Worm (Caenorhabditis elegans) whole organism, L3 larva: ENCODE measurements around the gene C14B9.2.

Source experiments
- R02D3.7 ChIP-seq: fragments of 150-350 bp; optimal IDR thresholded peaks from 2 replicates; lab custom pipeline; 2014; ENCODE audit warnings: missing biosample characterization, missing genetic modification characterization
- aly-2 ChIP-seq: fragments of 150-350 bp; optimal IDR thresholded peaks from 2 replicates; lab custom pipeline; 2014; ENCODE audit warnings: missing biosample characterization, missing genetic modification characterization
- ceh-16 ChIP-seq: sonication (generic microtip); optimal IDR thresholded peaks from 2 replicates; lab custom pipeline; 2017; ENCODE audit warnings: missing biosample characterization, missing genetic modification characterization
- ceh-82 ChIP-seq: fragments of 150-350 bp; optimal IDR thresholded peaks from 2 replicates; lab custom pipeline; 2014; ENCODE audit warnings: missing biosample characterization, missing genetic modification characterization
- ceh-9 ChIP-seq: sonication (generic microtip); optimal IDR thresholded peaks from 2 replicates; lab custom pipeline; 2018; ENCODE audit warnings: missing biosample characterization, missing genetic modification characterization
- daf-12 ChIP-seq: fragments of 150-350 bp; optimal IDR thresholded peaks from 2 replicates; lab custom pipeline; 2014; ENCODE audit warnings: missing biosample characterization, missing genetic modification reagents, missing genetic modification characterization
- egl-27 ChIP-seq: sonication (generic microtip); optimal IDR thresholded peaks from 4 replicates; lab custom pipeline; 2017; ENCODE audit warnings: missing biosample characterization, missing genetic modification reagents, missing genetic modification characterization
- egl-5 ChIP-seq: fragments of 150-350 bp; optimal IDR thresholded peaks from 2 replicates; lab custom pipeline; 2017; ENCODE audit warnings: missing biosample characterization, missing genetic modification reagents, missing genetic modification characterization, inconsistent platforms
- elt-1 ChIP-seq: fragments of 150-350 bp; optimal IDR thresholded peaks from 2 replicates; lab custom pipeline; 2014; ENCODE audit warnings: missing biosample characterization, missing genetic modification characterization
- elt-2 ChIP-seq: sonication (generic microtip); optimal IDR thresholded peaks from 2 replicates; lab custom pipeline; 2016; ENCODE audit warnings: missing genetic modification reagents, mild to moderate bottlenecking, missing genetic modification characterization, missing compliant biosample characterization
- elt-3 ChIP-seq, 3 experiments: fragments of 150-350 bp in 1 of 3; sonication (generic microtip) in 2 of 3; optimal IDR thresholded peaks; 2 replicates in 2 of 3; 4 replicates in 1 of 3; lab custom pipeline; 2014 to 2017; ENCODE audit warnings: missing biosample characterization in 3 of 3, missing genetic modification characterization in 3 of 3
- eor-1 ChIP-seq, 2 experiments: fragments of 150-350 bp; optimal IDR thresholded peaks; 2 replicates each; lab custom pipeline; 2014 to 2018; ENCODE audit warnings: missing biosample characterization in 2 of 2, missing genetic modification characterization in 2 of 2
- fkh-10 ChIP-seq: sonication (generic microtip); optimal IDR thresholded peaks from 2 replicates; lab custom pipeline; 2017; ENCODE audit warnings: missing biosample characterization, missing genetic modification reagents, missing genetic modification characterization
- fkh-2 ChIP-seq: fragments of 150-350 bp; optimal IDR thresholded peaks from 2 replicates; lab custom pipeline; 2014; ENCODE audit warnings: missing biosample characterization, missing genetic modification reagents, missing genetic modification characterization
- fos-1 ChIP-seq: fragments of 150-350 bp; optimal IDR thresholded peaks from 2 replicates; lab custom pipeline; 2014; ENCODE audit warnings: missing biosample characterization, missing genetic modification characterization
- hmg-11 ChIP-seq: sonication (generic microtip); optimal IDR thresholded peaks from 2 replicates; lab custom pipeline; 2016; ENCODE audit warnings: missing genetic modification characterization, missing compliant biosample characterization
- lin-15B ChIP-seq: fragments of 150-350 bp; optimal IDR thresholded peaks from 2 replicates; lab custom pipeline; 2014; ENCODE audit warnings: missing biosample characterization, missing genetic modification characterization
- lin-39 ChIP-seq: fragments of 150-350 bp; optimal IDR thresholded peaks from 2 replicates; lab custom pipeline; 2018; ENCODE audit warnings: missing biosample characterization, missing genetic modification reagents, missing genetic modification characterization
- lsy-12 ChIP-seq: sonication (generic microtip); optimal IDR thresholded peaks from 2 replicates; lab custom pipeline; 2016; ENCODE audit warnings: mild to moderate bottlenecking, missing genetic modification characterization, missing compliant biosample characterization
- mdl-1 ChIP-seq: fragments of 150-350 bp; optimal IDR thresholded peaks from 2 replicates; lab custom pipeline; 2014; ENCODE audit warnings: missing biosample characterization, missing genetic modification characterization
- mml-1 ChIP-seq: fragments of 150-350 bp; sonication (generic microtip); optimal IDR thresholded peaks from 3 replicates; lab custom pipeline; 2014; ENCODE audit warnings: missing biosample characterization, missing genetic modification characterization
- nfya-1 ChIP-seq: sonication (generic microtip); optimal IDR thresholded peaks from 2 replicates; lab custom pipeline; 2017; ENCODE audit warnings: missing genetic modification characterization, mild to moderate bottlenecking, missing compliant biosample characterization, antibody characterized with exemption, moderate library complexity; ENCODE audit not compliant: insufficient read depth
- nhr-11 ChIP-seq: fragments of 150-350 bp; optimal IDR thresholded peaks from 2 replicates; lab custom pipeline; 2014; ENCODE audit warnings: missing biosample characterization, missing genetic modification characterization
- nhr-12 ChIP-seq: fragments of 150-350 bp; optimal IDR thresholded peaks from 2 replicates; lab custom pipeline; 2014; ENCODE audit warnings: missing biosample characterization, missing genetic modification characterization
- nhr-23 ChIP-seq: fragments of 150-350 bp; optimal IDR thresholded peaks from 2 replicates; lab custom pipeline; 2014; ENCODE audit warnings: missing biosample characterization, missing genetic modification reagents, missing genetic modification characterization
- nhr-25 ChIP-seq: sonication (generic microtip); optimal IDR thresholded peaks from 2 replicates; lab custom pipeline; 2017; ENCODE audit warnings: missing biosample characterization, missing genetic modification characterization
- nhr-28 ChIP-seq: fragments of 150-350 bp; optimal IDR thresholded peaks from 2 replicates; lab custom pipeline; 2014; ENCODE audit warnings: missing biosample characterization, missing genetic modification characterization
- nhr-43 ChIP-seq: sonication (generic microtip); optimal IDR thresholded peaks from 2 replicates; lab custom pipeline; 2016; ENCODE audit warnings: mild to moderate bottlenecking, missing genetic modification characterization, missing compliant biosample characterization; ENCODE audit not compliant: poor library complexity, severe bottlenecking
- nhr-76 ChIP-seq: fragments of 150-350 bp; sonication (generic microtip); optimal IDR thresholded peaks from 5 replicates; lab custom pipeline; 2014; ENCODE audit warnings: missing biosample characterization, missing genetic modification characterization
- pha-4 ChIP-seq: fragments of 150-350 bp; optimal IDR thresholded peaks from 2 replicates; lab custom pipeline; 2014; ENCODE audit warnings: missing biosample characterization, missing genetic modification reagents, missing genetic modification characterization
- pqm-1 ChIP-seq: fragments of 150-350 bp; optimal IDR thresholded peaks from 2 replicates; lab custom pipeline; 2017; ENCODE audit warnings: missing biosample characterization, missing genetic modification characterization, inconsistent platforms
- sea-2 ChIP-seq: fragments of 150-350 bp; sonication (generic microtip); optimal IDR thresholded peaks from 4 replicates; lab custom pipeline; 2014; ENCODE audit warnings: missing biosample characterization, missing genetic modification reagents, missing genetic modification characterization
- skn-1 ChIP-seq: fragments of 150-350 bp; optimal IDR thresholded peaks from 2 replicates; lab custom pipeline; 2014; ENCODE audit warnings: missing biosample characterization, missing genetic modification characterization
- snpc-4 ChIP-seq: fragments of 150-350 bp; optimal IDR thresholded peaks from 2 replicates; lab custom pipeline; 2014; ENCODE audit warnings: missing biosample characterization, missing genetic modification characterization
- tbx-2 ChIP-seq: sonication (generic microtip); optimal IDR thresholded peaks from 2 replicates; lab custom pipeline; 2016; ENCODE audit warnings: mild to moderate bottlenecking, missing genetic modification characterization, missing compliant biosample characterization
- unc-39 ChIP-seq: sonication (generic microtip); optimal IDR thresholded peaks from 4 replicates; lab custom pipeline; 2017; ENCODE audit warnings: missing biosample characterization, missing genetic modification characterization
- unc-62 ChIP-seq: fragments of 150-350 bp; sonication (generic microtip); optimal IDR thresholded peaks from 4 replicates; lab custom pipeline; 2014; ENCODE audit warnings: missing biosample characterization, missing genetic modification reagents, missing genetic modification characterization
- ztf-11 ChIP-seq: fragments of 150-350 bp; optimal IDR thresholded peaks from 2 replicates; lab custom pipeline; 2014; ENCODE audit warnings: missing biosample characterization, missing genetic modification characterization
- ztf-4 ChIP-seq: fragments of 150-350 bp; optimal IDR thresholded peaks from 2 replicates; lab custom pipeline; 2014; ENCODE audit warnings: missing biosample characterization, missing genetic modification characterization

The C14B9.2 gene

ce11 chrIII:8111347-8111746 lies 22.1 kb upstream of the C14B9.2 start:
- TF ChIP-seq nhr-43 (tag; lab: Kevin White, UChicago) (peak; percentile 36), mml-1 (no peak)

ce11 chrIII:8115877-8116276 lies 17.6 kb upstream of the C14B9.2 start:
- TF ChIP-seq nhr-28 (tag; lab: Kevin White, UChicago) (no peak), ceh-16 (tag; lab: Kevin White, UChicago) (no peak), R02D3.7 (tag; lab: Kevin White, UChicago) (no peak), nhr-25 (tag; lab: Kevin White, UChicago) (no peak), egl-5 (no peak), nhr-76 (no peak), fkh-10 (no peak), fkh-2 (no peak), nfya-1 (tag; lab: Kevin White, UChicago) (no peak), nhr-43 (tag; lab: Kevin White, UChicago) (no peak), lsy-12 (tag; lab: Kevin White, UChicago) (no peak), ztf-4 (no peak), snpc-4 (tag; lab: Kevin White, UChicago) (no peak), ztf-11 (tag; lab: Kevin White, UChicago) (no peak), nhr-11 (no peak), pha-4 (no peak), egl-27 (tag; lab: Kevin White, UChicago) (no peak)

- TF ChIP-seq unc-62 (GFP tag; lab: Kevin White, UChicago) (no peak), ceh-16 (tag; lab: Kevin White, UChicago) (no peak), mml-1 (no peak), nhr-43 (tag; lab: Kevin White, UChicago) (no peak), unc-39 (no peak), nhr-12 (no peak)
Measured at ce11 chrIII:8117155-8117554, 16.3 kb upstream of the C14B9.2 start.

DNA sequence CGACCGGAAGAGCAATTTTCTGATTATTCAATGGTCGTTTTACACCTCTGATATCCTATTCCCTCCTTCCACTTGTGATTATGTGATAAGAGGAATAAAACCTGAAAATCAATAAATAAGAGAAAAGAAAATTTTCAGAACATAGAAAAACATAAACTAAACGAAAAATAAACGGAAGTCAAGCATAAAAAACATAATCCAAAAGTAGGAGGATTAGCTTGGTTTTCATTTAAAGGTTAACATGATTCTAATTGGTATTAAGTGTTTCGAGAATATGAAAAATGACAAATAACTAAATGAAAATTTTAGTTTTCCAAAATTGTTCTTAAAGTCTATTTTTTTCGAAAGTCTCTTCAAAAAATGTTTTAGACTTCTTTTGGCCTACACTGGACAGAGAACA lies 12.3 kb upstream of the C14B9.2 start, which contains the start of gene gei-8:
Gene gei-8, minus strand, starts transcription at position 101 of the 400 bp plus-strand sequence.
- TF ChIP-seq tbx-2 (no peak), pqm-1 (tag; lab: Kevin White, UChicago) (no peak), ceh-16 (tag; lab: Kevin White, UChicago) (no peak), hmg-11 (tag; lab: Kevin White, UChicago) (no peak), nhr-28 (tag; lab: Kevin White, UChicago) (no peak), lin-39 (tag; lab: Kevin White, UChicago) (no peak), snpc-4 (tag; lab: Kevin White, UChicago) (no peak), ceh-82 (tag; lab: Kevin White, UChicago) (no peak), mml-1 (no peak), egl-5 (no peak), lin-15B (tag; lab: Kevin White, UChicago) (no peak), sea-2 (no peak), ceh-9 (tag; lab: Kevin White, UChicago) (no peak), fkh-10 (no peak), elt-2 (tag; lab: Kevin White, UChicago) (no peak), elt-3 (tag; optimal IDR thresholded peaks at IDR 0.05; lab: Kevin White, UChicago) (no peak), nhr-43 (tag; lab: Kevin White, UChicago) (no peak), unc-39 (no peak), R02D3.7 (tag; lab: Kevin White, UChicago) (no peak), fos-1 (tag; lab: Kevin White, UChicago) (no peak)
- TF ChIP-seq, all 47 proteins: peak for 0

DNA sequence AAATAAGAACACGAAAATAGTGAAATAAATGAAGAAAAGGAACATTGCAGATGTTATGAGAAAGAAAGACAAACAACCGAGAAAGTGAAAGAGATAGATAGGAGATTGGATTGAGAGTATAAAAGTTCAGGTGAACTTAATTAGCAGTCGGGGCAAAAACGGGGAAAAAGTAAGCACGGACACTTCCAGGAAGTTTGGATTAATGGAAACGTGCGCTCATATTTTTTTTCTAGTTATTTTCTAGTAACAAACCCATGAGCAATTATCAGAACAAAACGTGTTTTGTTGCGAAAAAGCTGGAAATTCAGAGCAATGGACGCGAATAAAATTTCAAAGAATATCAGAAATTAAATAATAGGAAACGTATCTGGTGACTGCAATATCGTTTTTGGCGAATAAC lies 11.5 kb upstream of the C14B9.2 start:
- TF ChIP-seq fkh-10: no peak
- no peak for TF ChIP-seq fos-1 (tag; lab: Kevin White, UChicago)
- no peak for TF ChIP-seq tbx-2
- no peak for TF ChIP-seq egl-27 (tag; lab: Kevin White, UChicago)

- TF ChIP-seq elt-2 (tag; lab: Kevin White, UChicago) (peak; percentile 48), nhr-23 (tag; lab: Kevin White, UChicago) (peak; percentile 86), sea-2 (no peak), nhr-11 (no peak), pha-4 (peak; percentile 79), elt-1 (tag; lab: Kevin White, UChicago) (peak; percentile 21), egl-27 (tag; lab: Kevin White, UChicago) (no peak), fkh-10 (peak; percentile 67), elt-3 (tag; optimal IDR thresholded peaks at IDR 0.05; lab: Kevin White, UChicago) (no peak), daf-12 (tag; lab: Kevin White, UChicago) (no peak), nhr-12 (no peak), fkh-2 (no peak), eor-1 (tag; optimal IDR thresholded peaks at IDR 0.05; lab: Kevin White, UChicago) (no peak), lin-15B (tag; lab: Kevin White, UChicago) (peak; percentile 37), mml-1 (no peak), aly-2 (tag; lab: Kevin White, UChicago) (no peak), snpc-4 (tag; lab: Kevin White, UChicago) (peak; percentile 38), nhr-43 (tag; lab: Kevin White, UChicago) (no peak), ceh-16 (tag; lab: Kevin White, UChicago) (no peak), lin-39 (tag; lab: Kevin White, UChicago) (peak; percentile 20), lsy-12 (tag; lab: Kevin White, UChicago) (no peak), mdl-1 (tag; lab: Kevin White, UChicago) (peak; percentile 31), nhr-76 (no peak), skn-1 (tag; lab: Kevin White, UChicago) (peak; percentile 65), nhr-25 (tag; lab: Kevin White, UChicago) (peak; percentile 25), unc-39 (no peak)
Measured at ce11 chrIII:8124323-8124722, 9.1 kb upstream of the C14B9.2 start.
